Fruit fly (Drosophila melanogaster) whole organism, prepupa: ENCODE data around the gene Ir68b.

ENCODE experiments used
- Blimp-1 ChIP-seq: fragments of 200-800 bp; sonication (Bioruptor generic); optimal IDR thresholded peaks from 3 replicates; lab custom pipeline; 2017; ENCODE audit warnings: missing biosample characterization, missing genetic modification characterization, mild to moderate bottlenecking, moderate library complexity, missing genetic modification reagents
- CG10631 ChIP-seq: fragments of 200-800 bp; sonication (Bioruptor generic); optimal IDR thresholded peaks from 2 replicates; lab custom pipeline; 2016; ENCODE audit warnings: missing biosample characterization, missing genetic modification characterization
- CG10669 ChIP-seq: fragments of 200-800 bp; sonication (Bioruptor generic); optimal IDR thresholded peaks from 3 replicates; lab custom pipeline; 2018; ENCODE audit warnings: missing biosample characterization, mild to moderate bottlenecking, missing genetic modification characterization, moderate library complexity
- CG11294 ChIP-seq: fragments of 200-800 bp; sonication (Bioruptor generic); IDR thresholded peaks from 2 replicates; pipeline ENCODE4 v1.3.6; 2022; ENCODE audit warnings: missing biosample characterization, missing genetic modification characterization
- CG11762 ChIP-seq: fragments of 200-800 bp; sonication (Bioruptor generic); optimal IDR thresholded peaks from 3 replicates; lab custom pipeline; 2016; ENCODE audit warnings: missing biosample characterization, missing genetic modification characterization; ENCODE audit not compliant: insufficient read depth
- CG11902 ChIP-seq: fragments of 200-800 bp; sonication (Bioruptor generic); optimal IDR thresholded peaks from 3 replicates; lab custom pipeline; 2016; ENCODE audit warnings: missing biosample characterization, missing genetic modification characterization
- CG3032 ChIP-seq: fragments of 200-800 bp; optimal IDR thresholded peaks from 2 replicates; lab custom pipeline; 2019; ENCODE audit warnings: missing biosample characterization, mild to moderate bottlenecking, missing genetic modification characterization, moderate library complexity
- CG32006 ChIP-seq: fragments of 200-800 bp; sonication (Bioruptor generic); optimal IDR thresholded peaks from 3 replicates; lab custom pipeline; 2017; ENCODE audit warnings: missing biosample characterization, mild to moderate bottlenecking, missing genetic modification characterization
- CG3919 ChIP-seq: fragments of 200-800 bp; sonication (Bioruptor generic); optimal IDR thresholded peaks from 3 replicates; lab custom pipeline; 2016; ENCODE audit warnings: missing biosample characterization, missing genetic modification characterization
- CG4318 ChIP-seq: fragments of 200-800 bp; sonication (Bioruptor generic); optimal IDR thresholded peaks from 3 replicates; lab custom pipeline; 2017; ENCODE audit warnings: missing biosample characterization, mild to moderate bottlenecking, missing genetic modification characterization
- CG6276 ChIP-seq: fragments of 200-800 bp; sonication (Bioruptor generic); optimal IDR thresholded peaks from 2 replicates; lab custom pipeline; 2017; ENCODE audit warnings: missing biosample characterization, mild to moderate bottlenecking, missing genetic modification characterization
- CG6808 ChIP-seq: fragments of 200-800 bp; sonication (Bioruptor generic); optimal IDR thresholded peaks from 3 replicates; lab custom pipeline; 2017; ENCODE audit warnings: missing biosample characterization, missing genetic modification characterization, mild to moderate bottlenecking, moderate library complexity, missing genetic modification reagents
- CG6854 ChIP-seq: fragments of 200-800 bp; sonication (Bioruptor generic); optimal IDR thresholded peaks from 2 replicates; lab custom pipeline; 2017; ENCODE audit warnings: missing biosample characterization, mild to moderate bottlenecking, missing genetic modification characterization
- CG8119 ChIP-seq: fragments of 200-800 bp; sonication (Bioruptor generic); IDR thresholded peaks from 3 replicates; pipeline ENCODE4 v1.3.6; 2022; ENCODE audit warnings: missing biosample characterization, missing genetic modification characterization
- CG8319 ChIP-seq: fragments of 200-800 bp; sonication (Bioruptor generic); optimal IDR thresholded peaks from 3 replicates; lab custom pipeline; 2016; ENCODE audit warnings: missing biosample characterization, missing genetic modification characterization
- CG8632 ChIP-seq: fragments of 200-800 bp; sonication (Bioruptor generic); optimal IDR thresholded peaks from 3 replicates; lab custom pipeline; 2016; ENCODE audit warnings: missing biosample characterization, missing genetic modification characterization
- CG9139 ChIP-seq: fragments of 200-800 bp; sonication (Bioruptor generic); optimal IDR thresholded peaks from 3 replicates; lab custom pipeline; 2017; ENCODE audit warnings: missing biosample characterization, mild to moderate bottlenecking, missing genetic modification characterization
- Eip75B ChIP-seq: fragments of 200-800 bp; sonication (Bioruptor generic); optimal IDR thresholded peaks from 3 replicates; lab custom pipeline; 2016; ENCODE audit warnings: missing biosample characterization, missing genetic modification characterization
- Eip78C ChIP-seq: fragments of 200-800 bp; sonication (Bioruptor generic); peaks from one replicate; lab custom pipeline; 2016; ENCODE audit warnings: missing biosample characterization, missing genetic modification characterization
- Eip93F ChIP-seq: fragments of 200-800 bp; sonication (Bioruptor generic); optimal IDR thresholded peaks from 2 replicates; lab custom pipeline; 2016; ENCODE audit warnings: missing biosample characterization, mild to moderate bottlenecking, missing genetic modification characterization
- Ets21C ChIP-seq: fragments of 200-800 bp; sonication (Bioruptor generic); optimal IDR thresholded peaks from 3 replicates; lab custom pipeline; 2016; ENCODE audit warnings: missing biosample characterization, missing genetic modification characterization
- Ets96B ChIP-seq: fragments of 200-800 bp; optimal IDR thresholded peaks from 2 replicates; lab custom pipeline; 2019; ENCODE audit warnings: missing biosample characterization, mild to moderate bottlenecking, missing genetic modification characterization, moderate library complexity
- Hr38 ChIP-seq: sonication (Bioruptor generic); optimal IDR thresholded peaks from 2 replicates; lab custom pipeline; 2016; ENCODE audit warnings: missing biosample characterization, missing genetic modification characterization
- Hr4 ChIP-seq: fragments of 200-800 bp; sonication (Bioruptor generic); optimal IDR thresholded peaks from 3 replicates; lab custom pipeline; 2016; ENCODE audit warnings: missing biosample characterization, missing genetic modification characterization
- Lpt ChIP-seq: fragments of 200-800 bp; sonication (Bioruptor generic); optimal IDR thresholded peaks from 3 replicates; lab custom pipeline; 2016; ENCODE audit warnings: missing biosample characterization, missing genetic modification characterization
- Met ChIP-seq: fragments of 200-800 bp; sonication (Bioruptor generic); optimal IDR thresholded peaks from 3 replicates; lab custom pipeline; 2016; ENCODE audit warnings: missing biosample characterization, missing genetic modification characterization
- OdsH ChIP-seq: fragments of 200-800 bp; sonication (Bioruptor generic); optimal IDR thresholded peaks from 3 replicates; lab custom pipeline; 2016; ENCODE audit warnings: missing biosample characterization, missing genetic modification characterization
- Smox ChIP-seq: fragments of 200-800 bp; sonication (Bioruptor generic); optimal IDR thresholded peaks from 3 replicates; lab custom pipeline; 2016; ENCODE audit warnings: missing biosample characterization, missing genetic modification characterization
- Sox102F ChIP-seq: fragments of 200-800 bp; sonication (Bioruptor generic); optimal IDR thresholded peaks from 2 replicates; lab custom pipeline; 2016; ENCODE audit warnings: missing biosample characterization, mild to moderate bottlenecking, missing genetic modification characterization
- Sox14 ChIP-seq: fragments of 200-800 bp; sonication (Bioruptor generic); optimal IDR thresholded peaks from 3 replicates; lab custom pipeline; 2016; ENCODE audit warnings: missing biosample characterization, missing genetic modification characterization
- Sox15 ChIP-seq: fragments of 200-800 bp; sonication (Bioruptor generic); optimal IDR thresholded peaks from 3 replicates; lab custom pipeline; 2016; ENCODE audit warnings: missing biosample characterization, missing genetic modification characterization
- achi ChIP-seq: fragments of 200-800 bp; sonication (Bioruptor generic); optimal IDR thresholded peaks from 3 replicates; lab custom pipeline; 2016; ENCODE audit warnings: missing biosample characterization, missing genetic modification characterization
- acj6 ChIP-seq: fragments of 200-800 bp; sonication (Bioruptor generic); optimal IDR thresholded peaks from 3 replicates; lab custom pipeline; 2016; ENCODE audit warnings: missing biosample characterization, missing genetic modification characterization
- cyc ChIP-seq: fragments of 200-800 bp; sonication (Bioruptor generic); optimal IDR thresholded peaks from 3 replicates; lab custom pipeline; 2016; ENCODE audit warnings: missing biosample characterization, missing genetic modification characterization
- dac ChIP-seq: fragments of 200-800 bp; sonication (Bioruptor generic); optimal IDR thresholded peaks from 2 replicates; lab custom pipeline; 2017; ENCODE audit warnings: missing biosample characterization, mild to moderate bottlenecking, missing genetic modification characterization
- eg ChIP-seq: fragments of 200-800 bp; sonication (Bioruptor generic); IDR thresholded peaks from 3 replicates; pipeline ENCODE4 v1.3.6; 2022; ENCODE audit warnings: missing biosample characterization, missing genetic modification characterization
- esn ChIP-seq: fragments of 200-800 bp; sonication (Bioruptor generic); optimal IDR thresholded peaks from 2 replicates; lab custom pipeline; 2016; ENCODE audit warnings: missing biosample characterization, mild to moderate bottlenecking, missing genetic modification characterization, moderate library complexity
- fd59A ChIP-seq: fragments of 200-800 bp; sonication (Bioruptor generic); optimal IDR thresholded peaks from 2 replicates; lab custom pipeline; 2017; ENCODE audit warnings: missing biosample characterization, mild to moderate bottlenecking, missing genetic modification characterization, missing genetic modification reagents
- fd85E ChIP-seq: fragments of 200-800 bp; sonication (Bioruptor generic); optimal IDR thresholded peaks from 3 replicates; lab custom pipeline; 2016; ENCODE audit warnings: missing biosample characterization, missing genetic modification characterization
- fkh ChIP-seq: fragments of 200-800 bp; sonication (Bioruptor generic); optimal IDR thresholded peaks from 3 replicates; lab custom pipeline; 2017; ENCODE audit warnings: missing biosample characterization, mild to moderate bottlenecking, missing genetic modification characterization, moderate library complexity
- lz ChIP-seq: fragments of 200-800 bp; sonication (Bioruptor generic); optimal IDR thresholded peaks from 3 replicates; lab custom pipeline; 2016; ENCODE audit warnings: missing biosample characterization, missing genetic modification characterization
- net ChIP-seq: fragments of 200-800 bp; sonication (Bioruptor generic); optimal IDR thresholded peaks from 3 replicates; lab custom pipeline; 2016; ENCODE audit warnings: missing biosample characterization, missing genetic modification characterization
- pdm3 ChIP-seq: fragments of 200-800 bp; sonication (Bioruptor generic); optimal IDR thresholded peaks from 3 replicates; lab custom pipeline; 2016; ENCODE audit warnings: missing biosample characterization, missing genetic modification characterization
- salr ChIP-seq, 2 experiments: fragments of 200-800 bp; sonication (Bioruptor generic); optimal IDR thresholded peaks; 3 replicates each; lab custom pipeline; 2016 to 2018; ENCODE audit warnings: missing biosample characterization in 2 of 2, missing genetic modification characterization in 2 of 2, mild to moderate bottlenecking in 1 of 2
- spab ChIP-seq: fragments of 200-800 bp; sonication (Bioruptor generic); optimal IDR thresholded peaks from 2 replicates; lab custom pipeline; 2017; ENCODE audit warnings: missing biosample characterization, mild to moderate bottlenecking, missing genetic modification characterization, missing genetic modification reagents
- ss ChIP-seq, 2 experiments: fragments of 200-800 bp; sonication (Bioruptor generic); optimal IDR thresholded peaks; 2 replicates in 1 of 2; 3 replicates in 1 of 2; lab custom pipeline; 2017 to 2018; ENCODE audit warnings: mild to moderate bottlenecking in 2 of 2, missing biosample characterization in 2 of 2, missing genetic modification characterization in 2 of 2, moderate library complexity in 1 of 2
- svp ChIP-seq: fragments of 200-800 bp; sonication (Bioruptor generic); peaks from one replicate; lab custom pipeline; 2016; ENCODE audit warnings: missing biosample characterization, missing genetic modification characterization
- vri ChIP-seq: fragments of 200-800 bp; sonication (Bioruptor generic); optimal IDR thresholded peaks from 3 replicates; lab custom pipeline; 2016; ENCODE audit warnings: missing biosample characterization, mild to moderate bottlenecking, missing genetic modification characterization

Ir68b gene

dm6 chr3L:12101924-12102383 is 25.2 kb downstream of the Ir68b start (continued):
- peak; percentile 71 for TF ChIP-seq OdsH
- peak; percentile 81 for TF ChIP-seq Ets96B
- TF ChIP-seq Blimp-1 (GFP tag; lab: Kevin White, UChicago): no peak
- TF ChIP-seq salr (GFP tag; optimal IDR thresholded peaks at IDR 0.05; lab: Kevin White, UChicago): peak in 1 of 2 experiments; percentile 72
- TF ChIP-seq CG6808 (GFP tag; lab: Kevin White, UChicago): peak; percentile 60
- TF ChIP-seq CG3032 (tag; lab: Kevin White, UChicago): peak; percentile 80
- peak; percentile 46 for TF ChIP-seq CG11762 (GFP tag; lab: Kevin White, UChicago)

dm6 chr3L:12099329-12100031 is 27.7 kb downstream of the Ir68b start:
- TF ChIP-seq Sox14 (GFP tag; lab: Kevin White, UChicago): no peak
- TF ChIP-seq Smox (GFP tag; lab: Kevin White, UChicago): peak; percentile 21
- no peak for TF ChIP-seq fd85E
- peak; percentile 43 for TF ChIP-seq CG10669 (GFP tag; lab: Kevin White, UChicago)
- TF ChIP-seq Blimp-1 (GFP tag; lab: Kevin White, UChicago): no peak
- no peak for TF ChIP-seq CG6276 (GFP tag; lab: Kevin White, UChicago)
- TF ChIP-seq spab: peak; percentile 53
- no peak for TF ChIP-seq CG9139
- TF ChIP-seq Ets21C (GFP tag; lab: Kevin White, UChicago): no peak
- no peak for TF ChIP-seq CG8119
- no peak for TF ChIP-seq CG11294 (GFP tag; lab: Robert Waterston, UW)
- no peak for TF ChIP-seq Eip93F
- TF ChIP-seq Sox102F (GFP tag; lab: Kevin White, UChicago): peak; percentile 7
- TF ChIP-seq svp (GFP tag; lab: Kevin White, UChicago): peak; percentile 68
- peak; percentile 1 for TF ChIP-seq vri (GFP tag; lab: Kevin White, UChicago)
- no peak for TF ChIP-seq CG6854 (GFP tag; lab: Kevin White, UChicago)
- TF ChIP-seq fkh (GFP tag; lab: Kevin White, UChicago): no peak
- TF ChIP-seq net: peak; percentile 37
- no peak for TF ChIP-seq Hr4
- TF ChIP-seq Sox15 (GFP tag; lab: Kevin White, UChicago): peak; percentile 13
- TF ChIP-seq CG32006: no peak
- TF ChIP-seq cyc (GFP tag; lab: Kevin White, UChicago): peak; percentile 14
- TF ChIP-seq eg (GFP tag; lab: Robert Waterston, UW): no peak
- no peak for TF ChIP-seq Hr38 (GFP tag; lab: Kevin White, UChicago)
- TF ChIP-seq fd59A (GFP tag; lab: Kevin White, UChicago): peak; percentile 7
- no peak for TF ChIP-seq Lpt (GFP tag; lab: Kevin White, UChicago)
- no peak for TF ChIP-seq pdm3 (GFP tag; lab: Kevin White, UChicago)
- TF ChIP-seq CG8632 (GFP tag; lab: Kevin White, UChicago): peak; percentile 47
- peak; percentile 22 for TF ChIP-seq Met (GFP tag; lab: Kevin White, UChicago)
- TF ChIP-seq lz (GFP tag; lab: Kevin White, UChicago): no peak
- peak; percentile 74 for TF ChIP-seq CG3032 (tag; lab: Kevin White, UChicago)
- no peak for TF ChIP-seq CG8319 (GFP tag; lab: Kevin White, UChicago)
- peak; percentile 72 to 81 for TF ChIP-seq ss (GFP tag; optimal IDR thresholded peaks at IDR 0.05; lab: Kevin White, UChicago)
- TF ChIP-seq CG6808 (GFP tag; lab: Kevin White, UChicago): peak; percentile 61
- no peak for TF ChIP-seq CG4318
- TF ChIP-seq CG11902 (GFP tag; lab: Kevin White, UChicago): no peak
- peak; percentile 88 for TF ChIP-seq Eip78C (GFP tag; lab: Kevin White, UChicago)
- peak; percentile 25 for TF ChIP-seq CG3919 (GFP tag; lab: Kevin White, UChicago)
- TF ChIP-seq OdsH: peak; percentile 27
- TF ChIP-seq achi (GFP tag; lab: Kevin White, UChicago): peak; percentile 13
- TF ChIP-seq CG10631: peak; percentile 55
- TF ChIP-seq dac: no peak
- TF ChIP-seq Eip75B (GFP tag; lab: Kevin White, UChicago): no peak
- peak; percentile 78 for TF ChIP-seq Ets96B
- peak; percentile 48 for TF ChIP-seq esn
- TF ChIP-seq CG11762 (GFP tag; lab: Kevin White, UChicago): no peak
- TF ChIP-seq acj6 (GFP tag; lab: Kevin White, UChicago): peak; percentile 22
